Fruit fly (Drosophila melanogaster) whole organism, wandering third instar larva: ENCODE data around the gene CG5934.

ENCODE experiments used
- Abd-B ChIP-seq: fragments of >200 bp; optimal IDR thresholded peaks from 2 replicates; lab custom pipeline; 2017; ENCODE audit warnings: missing biosample characterization, missing genetic modification characterization
- CG32264 ChIP-seq: fragments of 200-800 bp; sonication (Bioruptor generic); optimal IDR thresholded peaks from 2 replicates; lab custom pipeline; 2016; ENCODE audit warnings: missing biosample characterization, missing genetic modification characterization
- CG9705 ChIP-seq: fragments of 200-800 bp; sonication (Bioruptor generic); optimal IDR thresholded peaks from 2 replicates; lab custom pipeline; 2018; ENCODE audit warnings: missing biosample characterization, mild to moderate bottlenecking, missing genetic modification characterization
- CrebA ChIP-seq: fragments of 200-800 bp; sonication (Bioruptor generic); optimal IDR thresholded peaks from 2 replicates; lab custom pipeline; 2016; ENCODE audit warnings: missing biosample characterization, mild to moderate bottlenecking, missing genetic modification characterization, borderline replicate concordance
- Dfd ChIP-seq: fragments of >200 bp; optimal IDR thresholded peaks from 2 replicates; lab custom pipeline; 2017; ENCODE audit warnings: missing biosample characterization, missing genetic modification characterization
- Dif ChIP-seq: fragments of 200-275, 200-300 bp; sonication (Bioruptor generic); optimal IDR thresholded peaks from 2 replicates; lab custom pipeline; 2018; ENCODE audit warnings: missing biosample characterization, missing genetic modification characterization; ENCODE audit not compliant: partially characterized antibody
- GATAd ChIP-seq: sonication (Bioruptor generic); optimal IDR thresholded peaks from 2 replicates; lab custom pipeline; 2016; ENCODE audit warnings: missing biosample characterization, missing genetic modification characterization
- HLH106 ChIP-seq: fragments of 200-800 bp; optimal IDR thresholded peaks from 3 replicates; lab custom pipeline; 2019; ENCODE audit warnings: missing biosample characterization, mild to moderate bottlenecking, missing genetic modification characterization, moderate library complexity
- Hnf4 ChIP-seq: fragments of 200-800 bp; sonication (Bioruptor generic); optimal IDR thresholded peaks from 2 replicates; lab custom pipeline; 2016; ENCODE audit warnings: missing biosample characterization, mild to moderate bottlenecking, missing genetic modification characterization
- Hr83 ChIP-seq: fragments of 200-300 bp; sonication (Bioruptor generic); optimal IDR thresholded peaks from 2 replicates; lab custom pipeline; 2016; ENCODE audit warnings: missing biosample characterization, mild to moderate bottlenecking, missing genetic modification characterization, moderate library complexity; ENCODE audit not compliant: poor library complexity, severe bottlenecking
- Jra ChIP-seq: sonication (Bioruptor generic); optimal IDR thresholded peaks from 2 replicates; lab custom pipeline; 2016; ENCODE audit warnings: missing biosample characterization, missing genetic modification characterization
- Mio ChIP-seq: sonication (Bioruptor generic); optimal IDR thresholded peaks from 2 replicates; lab custom pipeline; 2016; ENCODE audit warnings: missing biosample characterization, missing genetic modification characterization
- Myc ChIP-seq: fragments of >200 bp; optimal IDR thresholded peaks from 2 replicates; lab custom pipeline; 2017
- N ChIP-seq: fragments of >200 bp; optimal IDR thresholded peaks from 2 replicates; lab custom pipeline; 2018; ENCODE audit warnings: missing biosample characterization, missing external identifiers, missing genetic modification characterization
- OdsH ChIP-seq: fragments of 200-800 bp; sonication (Bioruptor generic); optimal IDR thresholded peaks from 2 replicates; lab custom pipeline; 2016; ENCODE audit warnings: missing biosample characterization, mild to moderate bottlenecking, missing genetic modification characterization
- Rel ChIP-seq, 2 experiments: fragments of 200-800 bp; sonication (Bioruptor generic) in 1 of 2; optimal IDR thresholded peaks; 2 replicates in 1 of 2; 3 replicates in 1 of 2; lab custom pipeline; 2016 to 2019; ENCODE audit warnings: mild to moderate bottlenecking in 2 of 2, missing biosample characterization in 2 of 2, missing genetic modification characterization in 2 of 2, moderate library complexity in 1 of 2
- Sp1 ChIP-seq: fragments of 200-800 bp; sonication (Bioruptor generic); optimal IDR thresholded peaks from 3 replicates; lab custom pipeline; 2019; ENCODE audit warnings: missing biosample characterization, mild to moderate bottlenecking, missing genetic modification characterization, moderate library complexity
- br ChIP-seq: fragments of 200-800 bp; sonication (Bioruptor generic); optimal IDR thresholded peaks from 2 replicates; lab custom pipeline; 2016; ENCODE audit warnings: missing biosample characterization, missing genetic modification characterization
- brk ChIP-seq: fragments of 200-800 bp; sonication (Bioruptor generic); optimal IDR thresholded peaks from 2 replicates; lab custom pipeline; 2016; ENCODE audit warnings: missing biosample characterization, mild to moderate bottlenecking, missing genetic modification characterization
- dmrt93B ChIP-seq: fragments of 200-800 bp; sonication (Bioruptor generic); optimal IDR thresholded peaks from 2 replicates; lab custom pipeline; 2018; ENCODE audit warnings: missing biosample characterization, mild to moderate bottlenecking, missing genetic modification characterization
- dsf ChIP-seq: sonication (Bioruptor generic); optimal IDR thresholded peaks from 2 replicates; lab custom pipeline; 2016; ENCODE audit warnings: missing biosample characterization, missing genetic modification characterization, borderline replicate concordance
- ey ChIP-seq: fragments of 200-800 bp; sonication (Bioruptor generic); optimal IDR thresholded peaks from 2 replicates; lab custom pipeline; 2016; ENCODE audit warnings: missing biosample characterization, missing genetic modification characterization
- foxo ChIP-seq, 2 experiments: fragments of 200-800 bp; sonication (Bioruptor generic); optimal IDR thresholded peaks; 2 replicates in 1 of 2; 3 replicates in 1 of 2; lab custom pipeline; 2016 to 2017; ENCODE audit warnings: missing biosample characterization in 2 of 2, missing genetic modification characterization in 2 of 2
- fru ChIP-seq: fragments of 200-800 bp; sonication (Bioruptor generic); optimal IDR thresholded peaks from 3 replicates; lab custom pipeline; 2016; ENCODE audit warnings: missing biosample characterization, mild to moderate bottlenecking, missing genetic modification characterization
- h ChIP-seq: fragments of 200-800 bp; sonication (Bioruptor generic); optimal IDR thresholded peaks from 3 replicates; lab custom pipeline; 2016; ENCODE audit warnings: missing biosample characterization, mild to moderate bottlenecking, missing genetic modification characterization
- jim ChIP-seq: fragments of 175-275, 200-325 bp; sonication (Bioruptor generic); optimal IDR thresholded peaks from 2 replicates; lab custom pipeline; 2016; ENCODE audit warnings: missing biosample characterization, mild to moderate bottlenecking, missing genetic modification characterization
- lola ChIP-seq: fragments of >200 bp; optimal IDR thresholded peaks from 2 replicates; lab custom pipeline; 2017; ENCODE audit warnings: missing biosample characterization, missing genetic modification characterization
- pan ChIP-seq: fragments of >200 bp; optimal IDR thresholded peaks from 2 replicates; lab custom pipeline; 2017
- psq ChIP-seq: fragments of 200-800 bp; sonication (Bioruptor generic); optimal IDR thresholded peaks from 3 replicates; lab custom pipeline; 2017; ENCODE audit warnings: missing biosample characterization, mild to moderate bottlenecking, missing genetic modification characterization, moderate library complexity
- rgr ChIP-seq: fragments of 200-800 bp; sonication (Bioruptor generic); optimal IDR thresholded peaks from 3 replicates; lab custom pipeline; 2016; ENCODE audit warnings: missing biosample characterization, mild to moderate bottlenecking, missing genetic modification characterization
- sage ChIP-seq: fragments of 200-800 bp; sonication (Bioruptor generic); optimal IDR thresholded peaks from 2 replicates; lab custom pipeline; 2016; ENCODE audit warnings: missing biosample characterization, mild to moderate bottlenecking, missing genetic modification characterization
- sv ChIP-seq: fragments of 200-800 bp; sonication (Bioruptor generic); optimal IDR thresholded peaks from 3 replicates; lab custom pipeline; 2016; ENCODE audit warnings: missing biosample characterization, missing genetic modification characterization
- tai ChIP-seq: sonication (Bioruptor generic); optimal IDR thresholded peaks from 2 replicates; lab custom pipeline; 2016; ENCODE audit warnings: missing biosample characterization, missing genetic modification characterization
- usp ChIP-seq: fragments of >200 bp; optimal IDR thresholded peaks from 2 replicates; lab custom pipeline; 2017; ENCODE audit warnings: missing biosample characterization, missing genetic modification characterization
- woc ChIP-seq: sonication (Bioruptor generic); optimal IDR thresholded peaks from 2 replicates; lab custom pipeline; 2016; ENCODE audit warnings: missing biosample characterization, mild to moderate bottlenecking, missing genetic modification characterization

The CG5934 gene

dm6 chr3R:27274533-27275447 lies 1.3 kb downstream of the CG5934 start, which contains the start of gene CG5938 (continued):
- TF ChIP-seq br (peak; percentile 14), lola (GFP tag; lab: Kevin White, UChicago) (no peak)

- no peak for TF ChIP-seq pan (lab: Kevin White, UChicago)
- TF ChIP-seq GATAd (GFP tag; lab: Kevin White, UChicago): no peak
- TF ChIP-seq psq (GFP tag; lab: Kevin White, UChicago): no peak
- TF ChIP-seq Myc (lab: Kevin White, UChicago): no peak
- TF ChIP-seq Jra (GFP tag; lab: Kevin White, UChicago): no peak
- no peak for TF ChIP-seq Dif (GFP tag; lab: Kevin White, UChicago)
- no peak for TF ChIP-seq N
- no peak for TF ChIP-seq CG9705
- TF ChIP-seq fru (GFP tag; lab: Kevin White, UChicago): no peak
- TF ChIP-seq Abd-B (GFP tag; lab: Kevin White, UChicago): no peak
Observed at dm6 chr3R:27279478-27279877, 6.0 kb downstream of the CG5934 start.

- no peak for TF ChIP-seq CrebA (GFP tag; lab: Kevin White, UChicago)
- peak; percentile 40 for TF ChIP-seq Dif (GFP tag; lab: Kevin White, UChicago)
- peak; percentile 98 for TF ChIP-seq rgr (GFP tag; lab: Kevin White, UChicago)
- no peak for TF ChIP-seq Dfd (GFP tag; lab: Kevin White, UChicago)
- peak; percentile 80 for TF ChIP-seq Jra (GFP tag; lab: Kevin White, UChicago)
- TF ChIP-seq woc (GFP tag; lab: Kevin White, UChicago): peak; percentile 99
- TF ChIP-seq Sp1 (GFP tag; lab: Kevin White, UChicago): peak; percentile 92
- TF ChIP-seq lola (GFP tag; lab: Kevin White, UChicago): no peak
- peak; percentile 83 to 98 for TF ChIP-seq foxo (GFP tag; optimal IDR thresholded peaks at IDR 0.05; lab: Kevin White, UChicago)
- peak; percentile 18 for TF ChIP-seq jim (GFP tag; lab: Kevin White, UChicago)
- TF ChIP-seq ey (GFP tag; lab: Kevin White, UChicago): peak; percentile 97
- TF ChIP-seq dsf (GFP tag; lab: Kevin White, UChicago): peak; percentile 36
- TF ChIP-seq Mio: peak; percentile 91
- peak; percentile 87 for TF ChIP-seq dmrt93B (GFP tag; lab: Kevin White, UChicago)
- TF ChIP-seq Hr83 (GFP tag; lab: Kevin White, UChicago): peak; percentile 36
- peak; percentile 97 for TF ChIP-seq h (GFP tag; lab: Kevin White, UChicago)
- TF ChIP-seq sv (GFP tag; lab: Kevin White, UChicago): peak; percentile 73
- peak; percentile 88 for TF ChIP-seq HLH106 (tag; lab: Kevin White, UChicago)
- peak; percentile 14 for TF ChIP-seq Abd-B (GFP tag; lab: Kevin White, UChicago)
- peak; percentile 97 for TF ChIP-seq br
- TF ChIP-seq usp (GFP tag; lab: Kevin White, UChicago): no peak
- TF ChIP-seq OdsH (GFP tag; lab: Kevin White, UChicago): peak; percentile 97
- no peak for TF ChIP-seq brk
- peak; percentile 88 for TF ChIP-seq sage
- peak; percentile 92 for TF ChIP-seq psq (GFP tag; lab: Kevin White, UChicago)
- peak; percentile 35 for TF ChIP-seq CG9705
- TF ChIP-seq Myc (lab: Kevin White, UChicago): no peak
- TF ChIP-seq fru (GFP tag; lab: Kevin White, UChicago): peak; percentile 97
- no peak for TF ChIP-seq tai (GFP tag; lab: Kevin White, UChicago)
- TF ChIP-seq N: peak; percentile 47
- no peak for TF ChIP-seq pan (lab: Kevin White, UChicago)
- TF ChIP-seq CG32264: peak; percentile 92
- peak; percentile 66 for TF ChIP-seq Rel (GFP tag; optimal IDR thresholded peaks at IDR 0.05; lab: Kevin White, UChicago)
- TF ChIP-seq Rel (tag; optimal IDR thresholded peaks at IDR 0.05; lab: Kevin White, UChicago): peak; percentile 54
- TF ChIP-seq Hnf4 (GFP tag; lab: Kevin White, UChicago): peak; percentile 93
- no peak for TF ChIP-seq GATAd (GFP tag; lab: Kevin White, UChicago)
Observed at dm6 chr3R:27281022-27281810, 7.7 kb downstream of the CG5934 start.
